Worm (Caenorhabditis elegans) whole organism, L4 larva: ENCODE data around the gene F22B8.7.

Experiments
- D1046.2 ChIP-seq: fragments of 200-800 bp; sonication (Bioruptor generic); IDR thresholded peaks from 2 replicates; pipeline ENCODE4 v1.3.6; 2022; ENCODE audit warnings: missing genetic modification characterization, missing compliant biosample characterization
- F10B5.3 ChIP-seq: sonication (generic microtip); optimal IDR thresholded peaks from 2 replicates; lab custom pipeline; 2016; ENCODE audit warnings: mild to moderate bottlenecking, missing genetic modification characterization, missing compliant biosample characterization
- T20F7.1 ChIP-seq: fragments of 200-800 bp; sonication (Bioruptor generic); optimal IDR thresholded peaks from 2 replicates; lab custom pipeline; 2018; ENCODE audit warnings: mild to moderate bottlenecking, missing genetic modification characterization, missing compliant biosample characterization
- Y105C5A.15 ChIP-seq: fragments of 200-800 bp; sonication (Bioruptor generic); IDR thresholded peaks from 2 replicates; pipeline ENCODE4 v1.3.6; 2022; ENCODE audit warnings: missing genetic modification characterization, missing compliant biosample characterization
- ZK546.5 ChIP-seq, 2 experiments: sonication (generic microtip); optimal IDR thresholded peaks; 2 replicates each; lab custom pipeline; 2017; ENCODE audit warnings: missing biosample characterization in 2 of 2, missing genetic modification characterization in 2 of 2
- aha-1 ChIP-seq: fragments of 150-350 bp; peaks from one replicate; lab custom pipeline; 2014; ENCODE audit warnings: missing biosample characterization, missing genetic modification characterization
- ama-1 ChIP-seq: fragments of 150-350 bp; optimal IDR thresholded peaks from 2 replicates; lab custom pipeline; 2014; ENCODE audit warnings: inconsistent platforms, mixed read lengths
- arid-1 ChIP-seq: fragments of 200-800 bp; sonication (Bioruptor generic); conservative IDR thresholded peaks from 2 replicates; pipeline ENCODE4 v1.3.6; 2022; ENCODE audit warnings: missing genetic modification reagents, missing genetic modification characterization, missing compliant biosample characterization
- ceh-28 ChIP-seq: fragments of 150-350 bp; optimal IDR thresholded peaks from 2 replicates; lab custom pipeline; 2014; ENCODE audit warnings: missing biosample characterization, missing genetic modification reagents, missing genetic modification characterization
- ceh-44 ChIP-seq: fragments of 200-800 bp; sonication (Bioruptor generic); IDR thresholded peaks from 2 replicates; pipeline ENCODE4 v1.3.6; 2022; ENCODE audit warnings: missing genetic modification reagents, missing genetic modification characterization, missing compliant biosample characterization
- ceh-62 ChIP-seq: sonication (generic microtip); optimal IDR thresholded peaks from 2 replicates; lab custom pipeline; 2017; ENCODE audit warnings: missing biosample characterization, missing genetic modification characterization
- daf-12 ChIP-seq: fragments of 150-350 bp; optimal IDR thresholded peaks from 2 replicates; lab custom pipeline; 2014; ENCODE audit warnings: missing biosample characterization, missing genetic modification reagents, missing genetic modification characterization
- daf-16 ChIP-seq, 3 experiments: sonication (generic microtip); optimal IDR thresholded peaks; 2 replicates each; lab custom pipeline; 2016 to 2017; ENCODE audit warnings: missing genetic modification characterization in 3 of 3, missing genetic modification reagents in 3 of 3, mild to moderate bottlenecking in 2 of 3, missing compliant biosample characterization in 2 of 3, missing biosample characterization in 1 of 3, moderate library complexity in 1 of 3
- egl-27 ChIP-seq: sonication (generic microtip); optimal IDR thresholded peaks from 3 replicates; lab custom pipeline; 2017; ENCODE audit warnings: missing biosample characterization, missing genetic modification reagents, missing genetic modification characterization
- egl-43 ChIP-seq: fragments of 200-800 bp; sonication (Bioruptor generic); IDR thresholded peaks from 2 replicates; pipeline ENCODE4 v1.3.6; 2022; ENCODE audit warnings: missing genetic modification reagents, missing genetic modification characterization, missing compliant biosample characterization
- fkh-10 ChIP-seq: fragments of 150-350 bp; optimal IDR thresholded peaks from 2 replicates; lab custom pipeline; 2014; ENCODE audit warnings: missing biosample characterization, missing genetic modification reagents, missing genetic modification characterization
- hif-1 ChIP-seq, 2 experiments: sonication (generic microtip); optimal IDR thresholded peaks; 2 replicates each; lab custom pipeline; 2016 to 2017; ENCODE audit warnings: missing compliant biosample characterization in 2 of 2, missing genetic modification characterization in 2 of 2, missing genetic modification reagents in 2 of 2, missing genotype in 2 of 2, mild to moderate bottlenecking in 1 of 2
- lim-7 ChIP-seq: fragments of 200-800 bp; sonication (Bioruptor generic); IDR thresholded peaks from 2 replicates; pipeline ENCODE4 v1.3.6; 2022; ENCODE audit warnings: missing genetic modification characterization, missing compliant biosample characterization
- lin-1 ChIP-seq: fragments of 200-800 bp; sonication (Bioruptor generic); IDR thresholded peaks from 2 replicates; pipeline ENCODE4 v1.3.6; 2022; ENCODE audit warnings: missing genetic modification reagents, missing genetic modification characterization, missing compliant biosample characterization
- lin-13 ChIP-seq: fragments of 150-350 bp; optimal IDR thresholded peaks from 2 replicates; lab custom pipeline; 2014; ENCODE audit warnings: missing biosample characterization, missing genetic modification reagents, missing genetic modification characterization
- madf-5 ChIP-seq, 2 experiments: fragments of 200-800 bp; sonication (Bioruptor generic); IDR thresholded peaks; 2 replicates each; pipeline ENCODE4 v1.3.6; 2022; ENCODE audit warnings: missing compliant biosample characterization in 2 of 2, missing genetic modification characterization in 2 of 2
- nhr-102 ChIP-seq: sonication (generic microtip); optimal IDR thresholded peaks from 2 replicates; lab custom pipeline; 2016; ENCODE audit warnings: mild to moderate bottlenecking, missing genetic modification characterization, moderate library complexity, missing compliant biosample characterization
- nhr-237 ChIP-seq: sonication (generic microtip); optimal IDR thresholded peaks from 2 replicates; lab custom pipeline; 2017; ENCODE audit warnings: missing biosample characterization, missing genetic modification characterization
- nhr-48 ChIP-seq: sonication (generic microtip); optimal IDR thresholded peaks from 2 replicates; lab custom pipeline; 2016; ENCODE audit warnings: mild to moderate bottlenecking, missing genetic modification characterization, missing compliant biosample characterization
- nhr-77 ChIP-seq: fragments of 150-350 bp; optimal IDR thresholded peaks from 2 replicates; lab custom pipeline; 2014; ENCODE audit warnings: missing biosample characterization, missing genetic modification characterization
- pha-4 ChIP-seq, 2 experiments: fragments of 150-350 bp in 1 of 2; fragments of 200-800 bp in 1 of 2; sonication (Bioruptor generic) in 1 of 2; IDR thresholded peaks in 1 of 2; optimal IDR thresholded peaks in 1 of 2; 2 replicates each; pipeline versions ENCODE4 v1.3.6 to Lab custom; 2014 to 2022; ENCODE audit warnings: missing genetic modification characterization in 2 of 2, missing genetic modification reagents in 2 of 2, missing biosample characterization in 1 of 2, missing compliant biosample characterization in 1 of 2
- php-3 ChIP-seq: fragments of 200-800 bp; sonication (Bioruptor generic); IDR thresholded peaks from 2 replicates; pipeline ENCODE4 v1.3.6; 2022; ENCODE audit warnings: missing genetic modification reagents, missing genetic modification characterization, missing compliant biosample characterization
- pqm-1 ChIP-seq: sonication (generic microtip); optimal IDR thresholded peaks from 2 replicates; lab custom pipeline; 2017; ENCODE audit warnings: missing biosample characterization, missing genetic modification characterization
- set-16 ChIP-seq: fragments of 200-800 bp; sonication (Bioruptor generic); IDR thresholded peaks from 2 replicates; pipeline ENCODE4 v1.3.6; 2022; ENCODE audit warnings: missing genetic modification reagents, missing genetic modification characterization, missing compliant biosample characterization
- snpc-4 ChIP-seq: fragments of 150-350 bp; optimal IDR thresholded peaks from 2 replicates; lab custom pipeline; 2014; ENCODE audit warnings: missing biosample characterization, missing genetic modification characterization
- tag-97 ChIP-seq: fragments of 200-800 bp; sonication (Bioruptor generic); IDR thresholded peaks from 2 replicates; pipeline ENCODE4 v1.3.6; 2022; ENCODE audit warnings: missing genetic modification characterization, missing compliant biosample characterization
- unc-130 ChIP-seq: sonication (generic microtip); optimal IDR thresholded peaks from 2 replicates; lab custom pipeline; 2016; ENCODE audit warnings: missing genetic modification reagents, missing genetic modification characterization, missing compliant biosample characterization
- zag-1 ChIP-seq: fragments of 150-350 bp; optimal IDR thresholded peaks from 2 replicates; lab custom pipeline; 2014; ENCODE audit warnings: missing biosample characterization, missing genetic modification characterization
- zfp-2 ChIP-seq: sonication (generic microtip); optimal IDR thresholded peaks from 2 replicates; lab custom pipeline; 2016; ENCODE audit warnings: mild to moderate bottlenecking, missing genetic modification characterization, missing compliant biosample characterization

The F22B8.7 gene

DNA sequence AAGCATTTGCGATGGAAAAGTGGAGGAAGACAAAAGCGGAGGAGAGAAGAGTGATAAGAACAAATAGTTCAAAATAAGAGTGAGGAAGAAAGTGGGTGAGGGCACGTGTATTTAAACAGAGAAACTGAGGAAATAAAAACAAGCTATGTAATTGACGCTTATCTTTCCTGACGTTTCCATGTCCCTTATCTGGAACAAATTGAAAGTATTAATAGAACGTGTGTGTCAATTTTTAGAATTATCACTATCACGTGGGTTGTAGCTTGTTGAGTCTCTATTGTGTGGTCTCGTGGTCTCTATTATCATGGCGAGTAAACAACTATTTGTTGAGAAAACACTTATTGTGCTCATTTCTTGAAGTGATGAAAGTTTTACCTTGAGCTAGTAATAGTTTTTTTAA, 48.5 kb upstream of the F22B8.7 start, which contains the start of gene T10C6.15 (continued):
- TF ChIP-seq hif-1 (tag; optimal IDR thresholded peaks at IDR 0.05; lab: Kevin White, UChicago) (peak in 1 of 2 experiments; percentile 4), F10B5.3 (tag; lab: Kevin White, UChicago) (no peak), ama-1 (no peak), aha-1 (tag; lab: Kevin White, UChicago) (no peak), nhr-48 (tag; lab: Kevin White, UChicago) (peak; percentile 91), daf-12 (tag; lab: Kevin White, UChicago) (no peak), T20F7.1 (GFP tag; lab: Kevin White, UChicago) (peak; percentile 38), ZK546.5 (tag; optimal IDR thresholded peaks at IDR 0.05; lab: Kevin White, UChicago) (no peak), Y105C5A.15 (GFP tag; lab: Robert Waterston, UW) (no peak), egl-43 (GFP tag; lab: Robert Waterston, UW) (no peak), nhr-102 (tag; lab: Kevin White, UChicago) (peak; percentile 89), php-3 (peak; percentile 74), ceh-44 (no peak), lin-1 (peak; percentile 83), madf-5 (GFP tag; IDR thresholded peaks at IDR 0.05; lab: Robert Waterston, UW) (no peak), ceh-28 (tag; lab: Kevin White, UChicago) (no peak)

DNA sequence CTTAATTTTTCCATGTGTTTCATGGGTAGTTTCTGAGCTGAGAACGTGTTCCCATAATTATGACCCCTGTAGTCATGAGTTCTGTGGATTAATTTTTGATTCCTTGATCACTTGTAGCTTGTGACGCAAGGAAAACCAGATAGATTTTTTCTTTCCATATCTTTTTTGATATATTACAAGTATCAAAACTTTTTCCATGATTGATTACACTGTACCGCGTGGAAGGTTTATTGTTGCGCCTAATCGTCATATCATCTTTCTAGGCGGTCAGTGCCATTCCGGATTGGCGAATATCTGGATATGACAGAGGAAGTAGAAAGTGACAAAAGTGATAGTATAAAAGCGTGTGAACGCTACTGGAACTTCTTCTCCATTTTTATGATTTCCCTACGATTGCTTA, 47.8 kb upstream of the F22B8.7 start, which contains the start of gene ZK285.2:
Gene ZK285.2 (plus strand): TSS at position 301 of the 400 bp plus-strand sequence.
- TF ChIP-seq lin-13 (GFP tag; lab: Kevin White, UChicago): no peak
- TF ChIP-seq pqm-1 (tag; lab: Kevin White, UChicago): no peak
- no peak for TF ChIP-seq nhr-77 (tag; lab: Kevin White, UChicago)

DNA sequence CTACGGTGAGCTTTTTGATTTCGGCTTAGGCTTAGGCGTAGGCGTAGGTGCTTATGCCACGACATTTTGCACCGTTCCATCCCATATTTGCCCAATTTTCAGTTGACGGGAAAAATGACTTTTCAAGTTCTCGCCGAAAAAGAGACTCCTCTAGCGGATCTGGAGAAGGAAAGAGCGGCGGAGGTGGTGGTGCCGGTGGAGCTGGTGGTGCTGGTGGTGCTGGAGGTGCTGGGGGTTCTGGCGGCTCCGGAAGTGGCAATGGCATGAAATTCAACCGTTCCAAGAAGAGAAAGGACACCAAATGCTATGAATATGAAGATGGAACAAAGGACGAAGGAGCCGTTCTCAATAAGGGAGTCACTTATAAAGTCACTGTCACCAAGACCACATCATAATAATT, 47.3 kb upstream of the F22B8.7 start:
- TF ChIP-seq set-16 (peak; percentile 90), zfp-2 (tag; lab: Kevin White, UChicago) (no peak), arid-1 (GFP tag; lab: Robert Waterston, UW) (no peak), ceh-62 (tag; lab: Kevin White, UChicago) (no peak), zag-1 (no peak)
- TF ChIP-seq, all 104 proteins: peak for 1

DNA sequence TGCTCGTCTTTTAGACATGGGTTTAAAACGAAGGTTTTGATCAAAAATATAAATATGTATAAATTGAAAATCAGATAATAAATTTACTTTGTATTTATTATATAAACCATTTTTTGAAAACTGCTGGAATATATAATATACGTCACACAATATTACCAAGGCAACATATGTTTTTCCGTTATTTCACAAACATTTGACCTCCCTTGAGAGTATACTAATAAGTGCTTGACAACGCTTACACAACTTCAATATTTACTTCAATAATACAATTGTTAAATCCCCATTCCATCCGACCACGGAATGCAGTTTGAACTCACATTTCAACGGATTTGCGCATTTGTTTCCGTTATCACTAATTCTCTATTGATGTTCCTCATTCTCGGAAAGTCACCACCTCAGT, 46.9 kb upstream of the F22B8.7 start, which contains the start of gene str-198:
Gene str-198 (plus strand): TSS at position 301 of the 400 bp plus-strand sequence.
- TF ChIP-seq egl-27 (tag; lab: Kevin White, UChicago): no peak

DNA sequence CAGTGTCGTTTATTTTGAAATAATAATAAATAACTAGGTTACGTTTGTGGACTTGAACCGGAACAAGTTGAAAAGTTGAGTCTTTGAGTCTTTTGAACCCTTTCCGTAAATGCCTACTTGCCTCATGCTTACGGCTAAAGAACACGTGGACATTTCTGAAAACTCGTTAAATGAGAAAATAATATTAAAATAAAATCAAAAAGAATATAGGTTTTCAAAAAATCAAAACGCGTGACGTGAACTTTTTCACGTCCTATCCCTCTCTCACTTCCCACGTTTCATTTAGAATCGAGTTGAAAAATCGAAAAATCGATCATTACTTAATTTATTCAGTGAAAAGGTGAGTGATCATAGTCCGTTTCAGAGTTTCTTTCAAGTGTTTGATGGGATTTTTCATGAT, 45.2 kb upstream of the F22B8.7 start, which contains the start of gene best-12:
Gene best-12 (plus strand): TSS at position 301 of the 400 bp plus-strand sequence.
- TF ChIP-seq pha-4 (GFP tag; IDR thresholded peaks at IDR 0.05; lab: Robert Waterston, UW) (no peak), pha-4 (tag; optimal IDR thresholded peaks at IDR 0.05; lab: Kevin White, UChicago) (no peak), tag-97 (GFP tag; lab: Robert Waterston, UW) (no peak), nhr-237 (tag; lab: Kevin White, UChicago) (no peak), D1046.2 (GFP tag; lab: Robert Waterston, UW) (no peak), unc-130 (GFP tag; lab: Kevin White, UChicago) (no peak), snpc-4 (tag; lab: Kevin White, UChicago) (no peak), nhr-77 (tag; lab: Kevin White, UChicago) (no peak), lim-7 (no peak), set-16 (no peak), hif-1 (tag; optimal IDR thresholded peaks at IDR 0.05; lab: Kevin White, UChicago) (no peak), daf-16 (GFP tag; optimal IDR thresholded peaks at IDR 0.05; lab: Kevin White, UChicago) (no peak), daf-16 (tag; optimal IDR thresholded peaks at IDR 0.05; lab: Kevin White, UChicago) (no peak), ceh-44 (no peak), fkh-10 (GFP tag; lab: Kevin White, UChicago) (no peak)
